Worm (Caenorhabditis elegans) whole organism, L4 larva: ENCODE measurements around the gene fipr-7.

ENCODE experiments used
- F26F4.8 ChIP-seq: fragments of 200-800 bp; sonication (Bioruptor generic); conservative IDR thresholded peaks from 2 replicates; pipeline ENCODE4 v1.3.6; 2022; ENCODE audit warnings: missing genetic modification characterization, missing compliant biosample characterization
- F37D6.2 ChIP-seq: sonication (generic microtip); optimal IDR thresholded peaks from 2 replicates; lab custom pipeline; 2016; ENCODE audit warnings: mild to moderate bottlenecking, missing genetic modification characterization, missing compliant biosample characterization
- F44E2.7 ChIP-seq: fragments of 200-800 bp; sonication (Bioruptor generic); IDR thresholded peaks from 2 replicates; pipeline ENCODE4 v2.1.2; 2022; ENCODE audit warnings: missing genetic modification characterization, missing compliant biosample characterization
- R02D3.7 ChIP-seq: fragments of 150-350 bp; sonication (generic microtip); optimal IDR thresholded peaks from 3 replicates; lab custom pipeline; 2014; ENCODE audit warnings: missing biosample characterization, missing genetic modification characterization
- Y5F2A.4 ChIP-seq: fragments of 200-800 bp; sonication (Bioruptor generic); optimal IDR thresholded peaks from 2 replicates; lab custom pipeline; 2018; ENCODE audit warnings: mild to moderate bottlenecking, missing genetic modification characterization, missing compliant biosample characterization
- ZK546.5 ChIP-seq, 2 experiments: sonication (generic microtip); optimal IDR thresholded peaks; 2 replicates each; lab custom pipeline; 2017; ENCODE audit warnings: missing biosample characterization in 2 of 2, missing genetic modification characterization in 2 of 2
- ama-1 ChIP-seq: fragments of 150-350 bp; optimal IDR thresholded peaks from 2 replicates; lab custom pipeline; 2014; ENCODE audit warnings: inconsistent platforms, mixed read lengths
- ceh-20 ChIP-seq: fragments of 200-800 bp; sonication (Bioruptor generic); IDR thresholded peaks from 2 replicates; pipeline ENCODE4 v1.3.6; 2022; ENCODE audit warnings: missing genetic modification reagents, missing genetic modification characterization, missing compliant biosample characterization
- ceh-28 ChIP-seq: fragments of 150-350 bp; optimal IDR thresholded peaks from 2 replicates; lab custom pipeline; 2014; ENCODE audit warnings: missing biosample characterization, missing genetic modification reagents, missing genetic modification characterization
- ceh-32 ChIP-seq: sonication (generic microtip); optimal IDR thresholded peaks from 2 replicates; lab custom pipeline; 2016; ENCODE audit warnings: mild to moderate bottlenecking, missing genetic modification characterization, missing compliant biosample characterization; ENCODE audit not compliant: poor library complexity
- ceh-62 ChIP-seq: sonication (generic microtip); optimal IDR thresholded peaks from 2 replicates; lab custom pipeline; 2017; ENCODE audit warnings: missing biosample characterization, missing genetic modification characterization
- ces-1 ChIP-seq: fragments of 150-350 bp; sonication (generic microtip); optimal IDR thresholded peaks from 4 replicates; lab custom pipeline; 2014; ENCODE audit warnings: missing biosample characterization, missing genetic modification reagents, missing genetic modification characterization
- cey-2 ChIP-seq: sonication (generic microtip); optimal IDR thresholded peaks from 3 replicates; lab custom pipeline; 2017; ENCODE audit warnings: missing genetic modification characterization, mild to moderate bottlenecking, missing compliant biosample characterization, antibody characterized with exemption, borderline replicate concordance; ENCODE audit not compliant: insufficient read depth
- daf-12 ChIP-seq: fragments of 150-350 bp; optimal IDR thresholded peaks from 2 replicates; lab custom pipeline; 2014; ENCODE audit warnings: missing biosample characterization, missing genetic modification reagents, missing genetic modification characterization
- daf-19 ChIP-seq: fragments of 200-800 bp; sonication (Bioruptor generic); conservative IDR thresholded peaks from 2 replicates; pipeline ENCODE4 v1.3.6; 2022; ENCODE audit warnings: missing genetic modification characterization, missing compliant biosample characterization
- daf-8 ChIP-seq: fragments of 200-800 bp; sonication (Bioruptor generic); IDR thresholded peaks from 2 replicates; pipeline ENCODE4 v1.3.6; 2022; ENCODE audit warnings: missing genetic modification characterization, missing compliant biosample characterization
- duxl-1 ChIP-seq: sonication (generic microtip); optimal IDR thresholded peaks from 2 replicates; lab custom pipeline; 2016; ENCODE audit warnings: mild to moderate bottlenecking, missing genetic modification characterization, moderate library complexity, missing compliant biosample characterization; ENCODE audit not compliant: poor library complexity
- dve-1 ChIP-seq: sonication (generic microtip); optimal IDR thresholded peaks from 2 replicates; lab custom pipeline; 2017; ENCODE audit warnings: antibody characterized with exemption, mild to moderate bottlenecking, missing genetic modification characterization, missing compliant biosample characterization; ENCODE audit not compliant: insufficient read depth
- egl-43 ChIP-seq: fragments of 200-800 bp; sonication (Bioruptor generic); IDR thresholded peaks from 2 replicates; pipeline ENCODE4 v1.3.6; 2022; ENCODE audit warnings: missing genetic modification reagents, missing genetic modification characterization, missing compliant biosample characterization
- fkh-10 ChIP-seq: fragments of 150-350 bp; optimal IDR thresholded peaks from 2 replicates; lab custom pipeline; 2014; ENCODE audit warnings: missing biosample characterization, missing genetic modification reagents, missing genetic modification characterization
- fos-1 ChIP-seq: fragments of 150-350 bp; optimal IDR thresholded peaks from 2 replicates; lab custom pipeline; 2014; ENCODE audit warnings: missing biosample characterization, missing genetic modification characterization
- lin-1 ChIP-seq: fragments of 200-800 bp; sonication (Bioruptor generic); IDR thresholded peaks from 2 replicates; pipeline ENCODE4 v1.3.6; 2022; ENCODE audit warnings: missing genetic modification reagents, missing genetic modification characterization, missing compliant biosample characterization
- lin-15B ChIP-seq: fragments of 150-350 bp; sonication (generic microtip); optimal IDR thresholded peaks from 3 replicates; lab custom pipeline; 2014; ENCODE audit warnings: missing biosample characterization, missing genetic modification characterization
- lir-3 ChIP-seq: sonication (generic microtip); optimal IDR thresholded peaks from 2 replicates; lab custom pipeline; 2016; ENCODE audit warnings: mild to moderate bottlenecking, missing genetic modification characterization, missing compliant biosample characterization
- mes-2 ChIP-seq: sonication (generic microtip); optimal IDR thresholded peaks from 2 replicates; lab custom pipeline; 2016; ENCODE audit warnings: missing genotype, mild to moderate bottlenecking, missing genetic modification characterization, missing compliant biosample characterization; ENCODE audit not compliant: poor library complexity, severe bottlenecking
- mxl-2 ChIP-seq: fragments of 200-800 bp; sonication (Bioruptor generic); conservative IDR thresholded peaks from 2 replicates; pipeline ENCODE4 v1.3.6; 2022; ENCODE audit warnings: missing genetic modification reagents, missing genetic modification characterization, missing compliant biosample characterization
- nhr-102 ChIP-seq: sonication (generic microtip); optimal IDR thresholded peaks from 2 replicates; lab custom pipeline; 2016; ENCODE audit warnings: mild to moderate bottlenecking, missing genetic modification characterization, moderate library complexity, missing compliant biosample characterization
- nhr-11 ChIP-seq: fragments of 150-350 bp; optimal IDR thresholded peaks from 2 replicates; lab custom pipeline; 2014; ENCODE audit warnings: missing biosample characterization, missing genetic modification characterization
- nhr-237 ChIP-seq: sonication (generic microtip); optimal IDR thresholded peaks from 2 replicates; lab custom pipeline; 2017; ENCODE audit warnings: missing biosample characterization, missing genetic modification characterization
- nhr-25 ChIP-seq: sonication (generic microtip); optimal IDR thresholded peaks from 2 replicates; lab custom pipeline; 2017; ENCODE audit warnings: missing genetic modification characterization, mild to moderate bottlenecking, missing compliant biosample characterization, antibody characterized with exemption, moderate library complexity, borderline replicate concordance; ENCODE audit not compliant: insufficient read depth
- nhr-76 ChIP-seq: fragments of 150-350 bp; optimal IDR thresholded peaks from 2 replicates; lab custom pipeline; 2014; ENCODE audit warnings: missing biosample characterization, missing genetic modification characterization
- nhr-77 ChIP-seq: fragments of 150-350 bp; optimal IDR thresholded peaks from 2 replicates; lab custom pipeline; 2014; ENCODE audit warnings: missing biosample characterization, missing genetic modification characterization
- php-3 ChIP-seq: fragments of 200-800 bp; sonication (Bioruptor generic); IDR thresholded peaks from 2 replicates; pipeline ENCODE4 v1.3.6; 2022; ENCODE audit warnings: missing genetic modification reagents, missing genetic modification characterization, missing compliant biosample characterization
- pqm-1 ChIP-seq: sonication (generic microtip); optimal IDR thresholded peaks from 2 replicates; lab custom pipeline; 2017; ENCODE audit warnings: missing biosample characterization, missing genetic modification characterization
- sdz-12 ChIP-seq: fragments of 200-800 bp; sonication (Bioruptor generic); optimal IDR thresholded peaks from 2 replicates; lab custom pipeline; 2018; ENCODE audit warnings: mild to moderate bottlenecking, missing genetic modification characterization, missing compliant biosample characterization
- skn-1 ChIP-seq: fragments of 150-350 bp; optimal IDR thresholded peaks from 2 replicates; lab custom pipeline; 2014; ENCODE audit warnings: missing biosample characterization, missing genetic modification characterization
- tra-1 ChIP-seq: fragments of 200-800 bp; sonication (Bioruptor generic); IDR thresholded peaks from 2 replicates; pipeline ENCODE4 v1.3.6; 2022; ENCODE audit warnings: missing genetic modification reagents, missing genetic modification characterization, missing compliant biosample characterization
- unc-130 ChIP-seq: sonication (generic microtip); optimal IDR thresholded peaks from 2 replicates; lab custom pipeline; 2016; ENCODE audit warnings: missing genetic modification reagents, missing genetic modification characterization, missing compliant biosample characterization
- zag-1 ChIP-seq: fragments of 150-350 bp; optimal IDR thresholded peaks from 2 replicates; lab custom pipeline; 2014; ENCODE audit warnings: missing biosample characterization, missing genetic modification characterization
- zfp-2 ChIP-seq: sonication (generic microtip); optimal IDR thresholded peaks from 2 replicates; lab custom pipeline; 2016; ENCODE audit warnings: mild to moderate bottlenecking, missing genetic modification characterization, missing compliant biosample characterization
- zfp-3 ChIP-seq: fragments of 200-800 bp; sonication (Bioruptor generic); conservative IDR thresholded peaks from 2 replicates; pipeline ENCODE4 v1.3.6; 2022; ENCODE audit warnings: missing genetic modification reagents, missing genetic modification characterization, missing compliant biosample characterization
- ztf-11 ChIP-seq: fragments of 150-350 bp; optimal IDR thresholded peaks from 2 replicates; lab custom pipeline; 2014; ENCODE audit warnings: missing biosample characterization, missing genetic modification characterization

fipr-7 gene

ce11 chrV:10205483-10205882 lies 24.1 kb upstream of the fipr-7 start, which contains the start of gene ZK856.16:
ZK856.16 (minus strand) TSS chrV:10205583.
- no peak for TF ChIP-seq daf-19 (GFP tag; lab: Robert Waterston, UW)
- TF ChIP-seq duxl-1: no peak
- no peak for TF ChIP-seq fkh-10 (GFP tag; lab: Kevin White, UChicago)
- TF ChIP-seq nhr-237: no peak

ce11 chrV:10206502-10206901 lies 23.1 kb upstream of the fipr-7 start, which contains the start of gene rpc-25:
rpc-25 (minus strand) TSS chrV:10206602.
- no peak for TF ChIP-seq fos-1 (tag; lab: Kevin White, UChicago)
- no peak for TF ChIP-seq egl-43
- TF ChIP-seq ama-1 (lab: Kevin White, UChicago): no peak
- TF ChIP-seq tra-1 (GFP tag; lab: Robert Waterston, UW): no peak
- TF ChIP-seq F26F4.8 (GFP tag; lab: Robert Waterston, UW): no peak
- TF ChIP-seq sdz-12 (GFP tag; lab: Kevin White, UChicago): no peak
- no peak for TF ChIP-seq lin-1 (GFP tag; lab: Robert Waterston, UW)
- TF ChIP-seq nhr-77 (tag; lab: Kevin White, UChicago): no peak
- TF ChIP-seq skn-1 (tag; lab: Kevin White, UChicago): no peak
- TF ChIP-seq ceh-20: no peak
- no peak for TF ChIP-seq unc-130 (GFP tag; lab: Kevin White, UChicago)
- no peak for TF ChIP-seq F44E2.7 (GFP tag; lab: Robert Waterston, UW)
- TF ChIP-seq duxl-1: no peak
- TF ChIP-seq zfp-3 (GFP tag; lab: Robert Waterston, UW): no peak
- no peak for TF ChIP-seq Y5F2A.4 (GFP tag; lab: Kevin White, UChicago)
- no peak for TF ChIP-seq ztf-11 (tag; lab: Kevin White, UChicago)
- TF ChIP-seq nhr-25 (tag; lab: Kevin White, UChicago): no peak
- no peak for TF ChIP-seq nhr-76 (tag; lab: Kevin White, UChicago)
- TF ChIP-seq, all 104 proteins: peak for 0

- TF ChIP-seq lin-15B (tag; lab: Kevin White, UChicago): no peak
- no peak for TF ChIP-seq daf-12 (tag; lab: Kevin White, UChicago)
- no peak for TF ChIP-seq lir-3 (tag; lab: Kevin White, UChicago)
- TF ChIP-seq duxl-1: peak; percentile 35
- no peak for TF ChIP-seq php-3
Observed at ce11 chrV:10210244-10210643, 19.4 kb upstream of the fipr-7 start, which contains the start of gene tftc-3. tftc-3 (minus strand) TSS chrV:10210344.

- no peak for TF ChIP-seq ZK546.5 (tag; optimal IDR thresholded peaks at IDR 0.05; lab: Kevin White, UChicago)
- TF ChIP-seq daf-12 (tag; lab: Kevin White, UChicago): no peak
- TF ChIP-seq unc-130 (GFP tag; lab: Kevin White, UChicago): no peak
- no peak for TF ChIP-seq duxl-1
Observed at ce11 chrV:10212027-10212426, 17.6 kb upstream of the fipr-7 start, which contains the start of gene zhit-3. zhit-3 (minus strand) TSS chrV:10212127.

- TF ChIP-seq F37D6.2: no peak
- TF ChIP-seq nhr-11 (tag; lab: Kevin White, UChicago): no peak
- TF ChIP-seq R02D3.7 (tag; lab: Kevin White, UChicago): no peak
- TF ChIP-seq zfp-2 (tag; lab: Kevin White, UChicago): no peak
- TF ChIP-seq nhr-25 (tag; lab: Kevin White, UChicago): no peak
- TF ChIP-seq Y5F2A.4 (GFP tag; lab: Kevin White, UChicago): no peak
- TF ChIP-seq nhr-102 (tag; lab: Kevin White, UChicago): no peak
- no peak for TF ChIP-seq daf-8
- TF ChIP-seq ceh-28: no peak
- no peak for TF ChIP-seq ztf-11 (tag; lab: Kevin White, UChicago)
- TF ChIP-seq mxl-2 (GFP tag; lab: Robert Waterston, UW): no peak
- no peak for TF ChIP-seq mes-2 (tag; lab: Kevin White, UChicago)
- TF ChIP-seq pqm-1 (tag; lab: Kevin White, UChicago): no peak
- TF ChIP-seq dve-1 (tag; lab: Kevin White, UChicago): no peak
- no peak for TF ChIP-seq cey-2 (tag; lab: Kevin White, UChicago)
- TF ChIP-seq ceh-32: no peak
- TF ChIP-seq ces-1 (GFP tag; lab: Kevin White, UChicago): no peak
- no peak for TF ChIP-seq skn-1 (tag; lab: Kevin White, UChicago)
- TF ChIP-seq ceh-62 (tag; lab: Kevin White, UChicago): no peak
- TF ChIP-seq zag-1 (tag; lab: Kevin White, UChicago): no peak
Observed at ce11 chrV:10212627-10213026, 17.0 kb upstream of the fipr-7 start, which contains the start of gene hpo-40. hpo-40 (plus strand) TSS chrV:10212927.
